Fruit fly (Drosophila melanogaster): ENCODE results near the gene CG3793.

- TF ChIP-seq CG43689 (GFP tag; IDR thresholded peaks at IDR 0.05) (no peak), Opbp (GFP tag; IDR thresholded peaks at IDR 0.05; ENCODE audit: partially characterized antibody) (no peak), cwo (GFP tag; optimal IDR thresholded peaks at IDR 0.05) (no peak), TFAM (GFP tag; optimal IDR thresholded peaks at IDR 0.05) (no peak), CG4854 (GFP tag; optimal IDR thresholded peaks at IDR 0.05) (no peak), stwl (tag; optimal IDR thresholded peaks at IDR 0.05) (peak; percentile 10), gro (GFP tag; optimal IDR thresholded peaks at IDR 0.05) (no peak), chif (GFP tag; optimal IDR thresholded peaks at IDR 0.05) (no peak), CG3847 (GFP tag; IDR thresholded peaks at IDR 0.05) (no peak), p53 (GFP tag; optimal IDR thresholded peaks at IDR 0.05) (no peak)
Measured at dm6 chr2L:15752096-15752495, 11.9 kb upstream of the CG3793 start, which contains the start of gene Mtr4.

Measured in whole organism, embryonic.